Worm (Caenorhabditis elegans) whole organism, L4 larva: ENCODE measurements around the gene Y73B3B.3.
A peak's percentile ranks its signal among the peaks of the same experiment; 100 is the strongest.
"Not testable (repeated sequence)": the region's sequence is repeated elsewhere in the genome, so short reads cannot be mapped to it uniquely, and the experiment has no call there.

Experiments used
- D1046.2 ChIP-seq: fragments of 200-800 bp; sonication (Bioruptor generic); IDR thresholded peaks from 2 replicates; pipeline ENCODE4 v1.3.6; 2022; ENCODE audit warnings: missing genetic modification characterization, missing compliant biosample characterization
- Y75B8A.6 ChIP-seq: fragments of 200-800 bp; sonication (Bioruptor generic); IDR thresholded peaks from 2 replicates; pipeline ENCODE4 v1.3.6; 2022; ENCODE audit warnings: missing genetic modification reagents, missing genetic modification characterization, missing compliant biosample characterization
- ZK546.5 ChIP-seq, 2 experiments: sonication (generic microtip); optimal IDR thresholded peaks; 2 replicates each; lab custom pipeline; 2017; ENCODE audit warnings: missing biosample characterization in 2 of 2, missing genetic modification characterization in 2 of 2
- ceh-62 ChIP-seq: sonication (generic microtip); optimal IDR thresholded peaks from 2 replicates; lab custom pipeline; 2017; ENCODE audit warnings: missing biosample characterization, missing genetic modification characterization
- egl-27 ChIP-seq: sonication (generic microtip); optimal IDR thresholded peaks from 3 replicates; lab custom pipeline; 2017; ENCODE audit warnings: missing biosample characterization, missing genetic modification reagents, missing genetic modification characterization
- egl-43 ChIP-seq: fragments of 200-800 bp; sonication (Bioruptor generic); IDR thresholded peaks from 2 replicates; pipeline ENCODE4 v1.3.6; 2022; ENCODE audit warnings: missing genetic modification reagents, missing genetic modification characterization, missing compliant biosample characterization
- jun-1 ChIP-seq: fragments of 150-350 bp; optimal IDR thresholded peaks from 2 replicates; lab custom pipeline; 2014; ENCODE audit warnings: missing biosample characterization, missing genetic modification reagents, missing genetic modification characterization
- lim-7 ChIP-seq: fragments of 200-800 bp; sonication (Bioruptor generic); IDR thresholded peaks from 2 replicates; pipeline ENCODE4 v1.3.6; 2022; ENCODE audit warnings: missing genetic modification characterization, missing compliant biosample characterization
- lin-38 ChIP-seq: fragments of 200-800 bp; sonication (Bioruptor generic); IDR thresholded peaks from 2 replicates; pipeline ENCODE4 v1.3.6; 2022; ENCODE audit warnings: missing genetic modification reagents, missing genetic modification characterization, missing compliant biosample characterization
- madf-9 ChIP-seq: fragments of 200-800 bp; sonication (Bioruptor generic); conservative IDR thresholded peaks from 2 replicates; pipeline ENCODE4 v1.3.6; 2022; ENCODE audit warnings: missing genetic modification reagents, missing genetic modification characterization, missing compliant biosample characterization
- mdt-29 ChIP-seq: fragments of 200-800 bp; sonication (Bioruptor generic); IDR thresholded peaks from 2 replicates; pipeline ENCODE4 v1.3.6; 2022; ENCODE audit warnings: missing genetic modification reagents, missing genetic modification characterization, missing compliant biosample characterization
- nhr-25 ChIP-seq: sonication (generic microtip); optimal IDR thresholded peaks from 2 replicates; lab custom pipeline; 2017; ENCODE audit warnings: missing genetic modification characterization, mild to moderate bottlenecking, missing compliant biosample characterization, antibody characterized with exemption, moderate library complexity, borderline replicate concordance; ENCODE audit not compliant: insufficient read depth
- nhr-76 ChIP-seq: fragments of 150-350 bp; optimal IDR thresholded peaks from 2 replicates; lab custom pipeline; 2014; ENCODE audit warnings: missing biosample characterization, missing genetic modification characterization
- php-3 ChIP-seq: fragments of 200-800 bp; sonication (Bioruptor generic); IDR thresholded peaks from 2 replicates; pipeline ENCODE4 v1.3.6; 2022; ENCODE audit warnings: missing genetic modification reagents, missing genetic modification characterization, missing compliant biosample characterization
- set-16 ChIP-seq: fragments of 200-800 bp; sonication (Bioruptor generic); IDR thresholded peaks from 2 replicates; pipeline ENCODE4 v1.3.6; 2022; ENCODE audit warnings: missing genetic modification reagents, missing genetic modification characterization, missing compliant biosample characterization
- spr-1 ChIP-seq: sonication (generic microtip); optimal IDR thresholded peaks from 2 replicates; lab custom pipeline; 2016; ENCODE audit warnings: mild to moderate bottlenecking, missing genetic modification characterization, missing compliant biosample characterization
- vab-7 ChIP-seq: fragments of 200-800 bp; sonication (Bioruptor generic); IDR thresholded peaks from 2 replicates; pipeline ENCODE4 v1.3.6; 2022; ENCODE audit warnings: missing genetic modification reagents, missing genetic modification characterization, missing compliant biosample characterization
- zip-11 ChIP-seq: fragments of 200-800 bp; sonication (Bioruptor generic); IDR thresholded peaks from 2 replicates; pipeline ENCODE4 v1.3.6; 2022; ENCODE audit warnings: missing genetic modification characterization, missing compliant biosample characterization

Y73B3B.3 gene

DNA sequence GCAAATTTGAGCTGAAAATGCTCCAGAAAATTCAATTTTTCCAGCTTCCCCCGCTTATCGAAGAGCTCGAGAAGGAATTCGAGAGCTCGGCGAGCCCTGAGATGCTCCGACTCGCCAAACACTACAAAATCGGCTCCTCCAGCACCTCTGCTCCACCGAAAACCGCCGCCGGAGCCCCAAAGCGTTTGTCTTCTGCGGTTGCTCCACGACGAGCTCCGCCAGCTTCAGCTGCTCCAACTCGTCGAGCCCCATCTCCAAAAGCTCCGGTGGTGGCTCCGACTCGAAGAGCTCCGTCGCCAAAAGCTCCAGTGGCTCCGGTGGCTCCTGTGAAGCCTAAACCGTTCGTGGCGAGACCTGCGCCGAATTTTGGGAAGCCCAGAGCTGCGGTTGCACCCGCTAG, 13.4 kb upstream of the Y73B3B.3 start:
- TF ChIP-seq set-16 (GFP tag; lab: Robert Waterston, UW), result peak; percentile 95
- TF ChIP-seq jun-1 (tag; lab: Kevin White, UChicago), result no peak
- TF ChIP-seq, all 104 proteins: peak for 1

ce11 chrX:211141-211540, 1.3 kb downstream of the Y73B3B.3 start, which contains the start of gene Y73B3B.1:
Gene Y73B3B.1 (minus strand): TSS chrX:211241.
- TF ChIP-seq set-16 (GFP tag; lab: Robert Waterston, UW); zip-11 (GFP tag; lab: Robert Waterston, UW); nhr-25 (tag; lab: Kevin White, UChicago): not testable (repeated sequence)

DNA sequence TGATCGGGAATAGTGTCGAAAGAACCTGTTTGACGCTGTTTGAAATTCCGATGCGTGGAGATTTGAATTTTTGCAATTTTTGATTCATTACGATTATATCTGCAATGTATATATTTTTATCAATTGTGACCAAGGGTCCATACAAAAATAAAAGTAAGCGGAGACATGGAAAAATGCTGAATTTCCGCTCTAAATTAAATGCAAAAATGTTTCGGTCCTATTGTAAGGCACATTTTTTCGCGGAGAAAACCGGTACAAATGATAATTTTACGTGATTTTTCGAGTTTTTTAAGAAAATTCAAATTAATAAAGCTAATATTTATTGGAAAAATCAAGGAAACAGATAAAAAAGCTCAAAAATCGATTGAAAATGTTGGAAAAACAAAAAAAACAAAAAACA, 5.7 kb downstream of the Y73B3B.3 start, which contains the start of gene set-28:
Gene set-28, minus strand, starts transcription at position 101 of the 400 bp plus-strand sequence.
- not testable (repeated sequence) for TF ChIP-seq egl-27 (tag; lab: Kevin White, UChicago); Y75B8A.6 (GFP tag; lab: Robert Waterston, UW); ZK546.5 (tag; optimal IDR thresholded peaks at IDR 0.05; lab: Kevin White, UChicago)

ce11 chrX:229374-229773, 19.6 kb downstream of the Y73B3B.3 start, which contains the start of gene AC8.3:
Gene AC8.3 (minus strand): TSS chrX:229474.
- not testable (repeated sequence) for TF ChIP-seq mdt-29 (GFP tag; lab: Robert Waterston, UW); spr-1 (tag; lab: Kevin White, UChicago); nhr-76 (tag; lab: Kevin White, UChicago)

ce11 chrX:239077-239476, 29.3 kb downstream of the Y73B3B.3 start, which contains the start of gene AC8.10:
Gene AC8.10 (minus strand): TSS chrX:239177.
- TF ChIP-seq php-3; vab-7 (GFP tag; lab: Robert Waterston, UW); ceh-62: not testable (repeated sequence)

DNA sequence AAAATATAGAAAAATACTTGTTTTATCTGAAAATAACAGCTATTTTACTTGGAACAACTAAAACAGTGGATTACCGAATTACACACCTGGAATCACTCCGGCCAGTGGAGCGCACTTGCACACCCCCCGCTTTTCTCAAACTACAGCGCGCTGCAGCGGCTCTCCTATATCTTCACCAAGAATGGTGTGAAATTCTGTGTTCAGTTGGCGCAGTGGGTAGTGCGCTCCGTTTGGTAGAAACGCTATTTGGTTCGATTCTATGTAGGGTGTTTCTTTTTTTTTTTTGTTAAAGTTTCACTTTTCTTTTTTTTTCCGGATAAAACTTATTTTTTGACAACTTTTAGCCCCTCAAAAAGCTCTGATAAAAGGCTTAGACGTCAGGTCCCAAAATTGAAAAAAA, 48.7 kb downstream of the Y73B3B.3 start:
- 0 out of 2 replicates have a peak, but pooled peaks have one; percentile 25 for TF ChIP-seq egl-43 (GFP tag; lab: Robert Waterston, UW)
- peak; percentile 75; the same call in 1 of the 2 replicates for TF ChIP-seq lin-38 (GFP tag; lab: Robert Waterston, UW)
- TF ChIP-seq madf-9, result 0 out of 2 replicates have a peak, but pooled peaks have one; percentile 23
- peak; percentile 56; the same call in 1 of the 2 replicates for TF ChIP-seq D1046.2 (GFP tag; lab: Robert Waterston, UW)
- TF ChIP-seq lim-7 (GFP tag; lab: Robert Waterston, UW), result peak; percentile 64; the same call in 1 of the 2 replicates
